Fruit fly (Drosophila melanogaster): ENCODE measurements around the gene Qsox3.

Gene Qsox3

dm6 chr3R:21871348-21871940 lies 40.2 kb upstream of the Qsox3 start:
- TF ChIP-seq N (GFP tag; optimal IDR thresholded peaks at IDR 0.05) = no peak
- no peak for TF ChIP-seq GATAd (GFP tag; optimal IDR thresholded peaks at IDR 0.05)
- no peak for TF ChIP-seq CrebA (GFP tag; optimal IDR thresholded peaks at IDR 0.05; ENCODE audit: borderline replicate concordance)
- TF ChIP-seq br (GFP tag; optimal IDR thresholded peaks at IDR 0.05) = no peak
- no peak for TF ChIP-seq brk (GFP tag; optimal IDR thresholded peaks at IDR 0.05)
- TF ChIP-seq dl (GFP tag; optimal IDR thresholded peaks at IDR 0.05; ENCODE audit: insufficient read depth in 1 of 2, partially characterized antibody in 2 of 2) = no peak
- no peak for TF ChIP-seq jim (GFP tag; optimal IDR thresholded peaks at IDR 0.05)
- no peak for TF ChIP-seq Dif (GFP tag; optimal IDR thresholded peaks at IDR 0.05; ENCODE audit: partially characterized antibody)
- no peak for TF ChIP-seq tai (GFP tag; optimal IDR thresholded peaks at IDR 0.05)
- no peak for TF ChIP-seq Hnf4 (GFP tag; optimal IDR thresholded peaks at IDR 0.05)
- no peak for TF ChIP-seq HLH106 (tag; optimal IDR thresholded peaks at IDR 0.05)
- no peak for TF ChIP-seq lola (GFP tag; optimal IDR thresholded peaks at IDR 0.05)
- TF ChIP-seq Myc (optimal IDR thresholded peaks at IDR 0.05) = no peak

- TF ChIP-seq lola (GFP tag; optimal IDR thresholded peaks at IDR 0.05) = no peak
- no peak for TF ChIP-seq dmrt93B (GFP tag; optimal IDR thresholded peaks at IDR 0.05)
- no peak for TF ChIP-seq rgr (GFP tag; optimal IDR thresholded peaks at IDR 0.05)
- no peak for TF ChIP-seq Vsx2 (GFP tag; optimal IDR thresholded peaks at IDR 0.05; ENCODE audit: partially characterized antibody)
- TF ChIP-seq ey (GFP tag; optimal IDR thresholded peaks at IDR 0.05) = no peak
- no peak for TF ChIP-seq br (GFP tag; optimal IDR thresholded peaks at IDR 0.05)
- TF ChIP-seq GATAd (GFP tag; optimal IDR thresholded peaks at IDR 0.05) = no peak
- no peak for TF ChIP-seq sv (GFP tag; optimal IDR thresholded peaks at IDR 0.05)
- no peak for TF ChIP-seq N (GFP tag; optimal IDR thresholded peaks at IDR 0.05)
- no peak for TF ChIP-seq CG9705 (GFP tag; optimal IDR thresholded peaks at IDR 0.05)
- TF ChIP-seq foxo (GFP tag; optimal IDR thresholded peaks at IDR 0.05) = no peak
- TF ChIP-seq brk (GFP tag; optimal IDR thresholded peaks at IDR 0.05) = no peak
- no peak for TF ChIP-seq CrebA (GFP tag; optimal IDR thresholded peaks at IDR 0.05; ENCODE audit: borderline replicate concordance)
These were observed 38.2 kb upstream of the Qsox3 start, which contains the start of gene CG31178 for dm6 chr3R:21873439-21873838. Gene CG31178, plus strand, starts transcription at chr3R:21873739.

- peak; percentile 93 for TF ChIP-seq Dif (GFP tag; optimal IDR thresholded peaks at IDR 0.05; ENCODE audit: partially characterized antibody)
- TF ChIP-seq h (GFP tag; optimal IDR thresholded peaks at IDR 0.05) = no peak
- TF ChIP-seq tai (GFP tag; optimal IDR thresholded peaks at IDR 0.05) = no peak
- no peak for TF ChIP-seq Mio (GFP tag; optimal IDR thresholded peaks at IDR 0.05)
- no peak for TF ChIP-seq ey (GFP tag; optimal IDR thresholded peaks at IDR 0.05)
- TF ChIP-seq Hr83 (GFP tag; optimal IDR thresholded peaks at IDR 0.05; ENCODE audit: poor library complexity, severe bottlenecking) = no peak
- TF ChIP-seq Sp1 (GFP tag; optimal IDR thresholded peaks at IDR 0.05) = no peak
- no peak for TF ChIP-seq dsf (GFP tag; optimal IDR thresholded peaks at IDR 0.05; ENCODE audit: borderline replicate concordance)
- TF ChIP-seq brk (GFP tag; optimal IDR thresholded peaks at IDR 0.05) = no peak
- peak; percentile 62 for TF ChIP-seq Hnf4 (GFP tag; optimal IDR thresholded peaks at IDR 0.05)
- TF ChIP-seq N (GFP tag; optimal IDR thresholded peaks at IDR 0.05) = no peak
- TF ChIP-seq dmrt93B (GFP tag; optimal IDR thresholded peaks at IDR 0.05) = no peak
- TF ChIP-seq sv (GFP tag; optimal IDR thresholded peaks at IDR 0.05) = no peak
- no peak for TF ChIP-seq Rel (GFP tag; optimal IDR thresholded peaks at IDR 0.05)
- TF ChIP-seq Rel (tag; optimal IDR thresholded peaks at IDR 0.05) = peak; percentile 41
- TF ChIP-seq CG9705 (GFP tag; optimal IDR thresholded peaks at IDR 0.05) = no peak
- no peak for TF ChIP-seq usp (GFP tag; optimal IDR thresholded peaks at IDR 0.05)
- no peak for TF ChIP-seq foxo (GFP tag; optimal IDR thresholded peaks at IDR 0.05)
- TF ChIP-seq CrebA (GFP tag; optimal IDR thresholded peaks at IDR 0.05; ENCODE audit: borderline replicate concordance) = no peak
- peak; percentile 70 for TF ChIP-seq Vsx2 (GFP tag; optimal IDR thresholded peaks at IDR 0.05; ENCODE audit: partially characterized antibody)
- TF ChIP-seq rgr (GFP tag; optimal IDR thresholded peaks at IDR 0.05) = no peak
- peak; percentile 9 for TF ChIP-seq HLH106 (tag; optimal IDR thresholded peaks at IDR 0.05)
- TF ChIP-seq sage (GFP tag; optimal IDR thresholded peaks at IDR 0.05) = no peak
- no peak for TF ChIP-seq psq (GFP tag; optimal IDR thresholded peaks at IDR 0.05)
- peak; percentile 86 to 91 for TF ChIP-seq dl (GFP tag; optimal IDR thresholded peaks at IDR 0.05; ENCODE audit: insufficient read depth in 1 of 2, partially characterized antibody in 2 of 2)
- no peak for TF ChIP-seq Dfd (GFP tag; optimal IDR thresholded peaks at IDR 0.05)
- no peak for TF ChIP-seq br (GFP tag; optimal IDR thresholded peaks at IDR 0.05)
- TF ChIP-seq CG32264 (GFP tag; optimal IDR thresholded peaks at IDR 0.05) = peak; percentile 14
- peak; percentile 57 for TF ChIP-seq woc (GFP tag; optimal IDR thresholded peaks at IDR 0.05)
- no peak for TF ChIP-seq pan (optimal IDR thresholded peaks at IDR 0.05)
- TF ChIP-seq fru (GFP tag; optimal IDR thresholded peaks at IDR 0.05) = peak; percentile 46
- peak; percentile 24 for TF ChIP-seq OdsH (GFP tag; optimal IDR thresholded peaks at IDR 0.05)
- no peak for TF ChIP-seq lola (GFP tag; optimal IDR thresholded peaks at IDR 0.05)
These were observed 36.6 kb upstream of the Qsox3 start, which contains the start of gene CG6656 for dm6 chr3R:21874982-21875466. Gene CG6656, plus strand, starts transcription at chr3R:21875293.
